Worm (Caenorhabditis elegans): ENCODE results near the gene mib-1.

DNA sequence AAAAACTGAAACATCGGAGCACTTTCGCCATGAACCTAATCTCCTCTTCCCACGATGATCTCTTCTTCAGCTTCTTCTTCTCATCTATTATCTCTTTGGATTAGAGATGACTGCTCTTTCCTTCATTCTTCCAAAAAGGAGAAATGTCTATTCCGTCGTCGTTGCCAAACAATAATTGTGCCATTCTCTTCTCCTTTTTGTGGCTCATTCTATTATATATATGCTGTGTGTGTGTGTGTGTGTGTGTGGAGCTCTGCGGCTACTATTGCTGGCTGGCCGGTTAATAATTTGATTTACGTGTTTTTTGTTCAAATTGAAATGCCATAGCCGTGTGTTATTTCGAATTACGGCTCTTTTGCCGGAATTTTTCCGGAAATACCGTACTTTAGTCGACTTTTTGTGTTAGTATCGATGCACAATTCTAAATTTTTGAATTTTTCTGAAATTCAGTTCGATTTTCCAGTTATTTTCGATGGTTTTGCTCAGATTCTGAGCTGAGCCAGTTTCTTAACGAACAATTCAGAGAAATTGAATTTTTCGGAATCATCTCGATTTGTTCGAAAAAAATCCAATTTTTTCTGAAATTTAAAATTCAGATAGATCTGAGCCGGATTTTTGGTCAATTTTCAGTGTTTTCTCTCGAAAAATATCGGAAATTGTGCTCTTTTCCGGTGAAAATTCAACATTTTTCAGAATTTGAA, 42.7 kb upstream of the mib-1 start, which contains the start of gene T28D6.5:
- TF ChIP-seq cnd-1 (tag; optimal IDR thresholded peaks at IDR 0.05) (no peak), zip-8 (tag; optimal IDR thresholded peaks at IDR 0.05) (no peak), elt-3 (tag; optimal IDR thresholded peaks at IDR 0.05) (no peak), unc-62 (GFP tag; optimal IDR thresholded peaks at IDR 0.05) (no peak), mab-5 (tag; optimal IDR thresholded peaks at IDR 0.05) (no peak), elt-1 (tag; optimal IDR thresholded peaks at IDR 0.05; ENCODE audit: borderline replicate concordance, insufficient read depth) (no peak), nhr-28 (tag; optimal IDR thresholded peaks at IDR 0.05) (no peak), nhr-237 (tag; optimal IDR thresholded peaks at IDR 0.05) (no peak), lin-13 (tag; optimal IDR thresholded peaks at IDR 0.05) (no peak), unc-39 (tag; optimal IDR thresholded peaks at IDR 0.05) (no peak), ztf-11 (tag; optimal IDR thresholded peaks at IDR 0.05) (no peak), flh-1 (GFP tag; optimal IDR thresholded peaks at IDR 0.05) (no peak), hlh-1 (tag; optimal IDR thresholded peaks at IDR 0.05) (no peak)
